Worm (Caenorhabditis elegans): ENCODE measurements around the gene F48G7.10.

The F48G7.10 gene

DNA sequence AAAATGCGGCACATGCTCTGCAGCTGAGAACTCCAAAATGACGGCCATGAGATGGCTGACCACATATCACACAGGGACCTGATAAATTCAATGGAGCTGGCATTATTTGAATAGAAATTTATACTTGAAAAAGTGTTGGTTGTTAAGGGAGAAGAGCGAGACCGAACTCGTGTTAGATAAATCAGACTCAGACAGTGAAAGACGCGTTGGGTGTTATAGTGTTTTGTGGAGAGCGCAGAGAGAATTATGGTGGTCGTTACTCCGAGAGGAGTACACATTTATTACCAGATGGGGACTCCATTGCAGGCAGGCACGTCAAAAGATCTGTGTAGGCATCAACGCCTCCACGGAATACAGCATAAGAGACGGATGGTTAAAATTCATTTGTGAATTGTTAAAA, 8.0 kb upstream of the F48G7.10 start, which contains the start of gene nhr-190:
Gene nhr-190, minus strand, starts transcription at position 175 of the 400 bp plus-strand sequence.
- TF ChIP-seq blmp-1 (tag; optimal IDR thresholded peaks at IDR 0.05; ENCODE audit: insufficient read depth) (no peak), C34F6.9 (tag; optimal IDR thresholded peaks at IDR 0.05) (peak; percentile 32), sma-9 (GFP tag; optimal IDR thresholded peaks at IDR 0.05) (peak; percentile 12), sma-9 (tag; optimal IDR thresholded peaks at IDR 0.05) (no peak), nhr-129 (tag; optimal IDR thresholded peaks at IDR 0.05) (peak; percentile 35)

DNA sequence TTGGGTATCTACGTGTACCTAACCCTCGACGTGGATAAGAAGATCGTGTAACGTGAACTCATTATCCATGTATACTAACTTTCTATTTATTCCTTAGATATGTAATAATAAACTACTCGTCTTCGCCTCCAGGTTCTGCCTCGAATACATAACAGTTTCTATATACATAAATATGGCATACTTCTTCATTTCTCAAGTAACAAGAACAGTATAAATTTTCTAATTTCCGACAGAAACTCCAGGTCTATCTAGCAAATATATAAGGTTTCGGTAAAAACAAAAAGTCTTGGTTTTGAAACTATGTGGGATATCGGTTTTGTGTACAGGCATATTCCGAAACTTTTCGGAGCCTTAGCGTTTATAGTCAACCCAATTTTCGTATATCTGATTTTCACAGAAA, 3.6 kb upstream of the F48G7.10 start, which contains the start of gene srj-37:
Gene srj-37, plus strand, starts transcription at position 301 of the 400 bp plus-strand sequence.
- TF ChIP-seq nhr-25 (tag; optimal IDR thresholded peaks at IDR 0.05) (no peak), mab-5 (tag; optimal IDR thresholded peaks at IDR 0.05) (no peak), skn-1 (tag; optimal IDR thresholded peaks at IDR 0.05) (no peak), ztf-1 (GFP tag; conservative IDR thresholded peaks at IDR 0.05) (no peak), unc-39 (tag; optimal IDR thresholded peaks at IDR 0.05) (no peak), ztf-4 (tag; optimal IDR thresholded peaks at IDR 0.05) (no peak), mdl-1 (tag; optimal IDR thresholded peaks at IDR 0.05) (no peak), dmd-4 (tag; optimal IDR thresholded peaks at IDR 0.05) (no peak), sma-3 (GFP tag; optimal IDR thresholded peaks at IDR 0.05) (no peak), ceh-16 (tag; optimal IDR thresholded peaks at IDR 0.05) (no peak), sma-9 (GFP tag; optimal IDR thresholded peaks at IDR 0.05) (no peak), sma-9 (tag; optimal IDR thresholded peaks at IDR 0.05) (no peak), sem-4 (tag; optimal IDR thresholded peaks at IDR 0.05) (no peak), snpc-4 (tag; optimal IDR thresholded peaks at IDR 0.05) (no peak), peb-1 (tag; optimal IDR thresholded peaks at IDR 0.05) (no peak), ztf-11 (tag; optimal IDR thresholded peaks at IDR 0.05) (no peak), crh-2 (tag; optimal IDR thresholded peaks at IDR 0.05) (no peak)

- no peak for TF ChIP-seq egl-27 (tag; optimal IDR thresholded peaks at IDR 0.05)
- no peak for TF ChIP-seq sma-3 (GFP tag; optimal IDR thresholded peaks at IDR 0.05)
- TF ChIP-seq nhr-129 (tag; optimal IDR thresholded peaks at IDR 0.05) = no peak
- TF ChIP-seq ceh-82 (tag; optimal IDR thresholded peaks at IDR 0.05) = no peak
- TF ChIP-seq nhr-10 (tag; optimal IDR thresholded peaks at IDR 0.05) = no peak
Measured at ce11 chrV:636281-636680, 1.5 kb upstream of the F48G7.10 start, which contains the start of gene pals-31. TSS of gene pals-31 (plus strand) at chrV:636581.

- peak; percentile 44 for TF ChIP-seq fos-1 (tag; optimal IDR thresholded peaks at IDR 0.05)
- no peak for TF ChIP-seq alr-1 (tag; optimal IDR thresholded peaks at IDR 0.05)
- peak; percentile 4 for TF ChIP-seq C34F6.9 (tag; optimal IDR thresholded peaks at IDR 0.05)
- peak; percentile 31 for TF ChIP-seq gmeb-1 (tag; optimal IDR thresholded peaks at IDR 0.05)
- peak; percentile 9 for TF ChIP-seq sma-9 (GFP tag; optimal IDR thresholded peaks at IDR 0.05)
- TF ChIP-seq sma-9 (tag; optimal IDR thresholded peaks at IDR 0.05) = no peak
- TF ChIP-seq snpc-4 (tag; optimal IDR thresholded peaks at IDR 0.05) = peak; percentile 74
- TF ChIP-seq crh-2 (tag; optimal IDR thresholded peaks at IDR 0.05) = peak; percentile 47
- no peak for TF ChIP-seq sem-4 (tag; optimal IDR thresholded peaks at IDR 0.05)
- peak; percentile 25 for TF ChIP-seq nhr-25 (tag; optimal IDR thresholded peaks at IDR 0.05)
- TF ChIP-seq nhr-129 (tag; optimal IDR thresholded peaks at IDR 0.05) = peak; percentile 21
- no peak for TF ChIP-seq ama-1 (optimal IDR thresholded peaks at IDR 0.05)
- no peak for TF ChIP-seq nhr-11 (tag; optimal IDR thresholded peaks at IDR 0.05)
- no peak for TF ChIP-seq lsy-2 (tag; optimal IDR thresholded peaks at IDR 0.05)
Measured at ce11 chrV:635630-636029, 875 bp upstream of the F48G7.10 start.

- TF ChIP-seq C34F6.9 (tag; optimal IDR thresholded peaks at IDR 0.05) = peak; percentile 13
- no peak for TF ChIP-seq gmeb-1 (tag; optimal IDR thresholded peaks at IDR 0.05)
- TF ChIP-seq R02D3.7 (tag; optimal IDR thresholded peaks at IDR 0.05) = no peak
- no peak for TF ChIP-seq ztf-11 (tag; optimal IDR thresholded peaks at IDR 0.05)
- peak; percentile 15 for TF ChIP-seq nhr-129 (tag; optimal IDR thresholded peaks at IDR 0.05)
- no peak for TF ChIP-seq lin-13 (GFP tag; optimal IDR thresholded peaks at IDR 0.05)
- no peak for TF ChIP-seq elt-3 (tag; optimal IDR thresholded peaks at IDR 0.05)
- no peak for TF ChIP-seq lin-11 (tag; optimal IDR thresholded peaks at IDR 0.05)
- no peak for TF ChIP-seq nhr-77 (tag; optimal IDR thresholded peaks at IDR 0.05)
- peak; percentile 48 for TF ChIP-seq unc-55 (GFP tag; optimal IDR thresholded peaks at IDR 0.05)
- TF ChIP-seq sma-9 (GFP tag; optimal IDR thresholded peaks at IDR 0.05) = peak; percentile 24
- TF ChIP-seq sma-9 (tag; optimal IDR thresholded peaks at IDR 0.05) = no peak
Measured at ce11 chrV:631832-632231, 2.9 kb downstream of the F48G7.10 start.

All from whole organism, L2 larva.